Worm (Caenorhabditis elegans) whole organism, L4 larva: ENCODE measurements around the gene F59B2.14.

Experiments used
- R02D3.7 ChIP-seq: fragments of 150-350 bp; sonication (generic microtip); optimal IDR thresholded peaks from 3 replicates; lab custom pipeline; 2014; ENCODE audit warnings: missing biosample characterization, missing genetic modification characterization
- T20F7.1 ChIP-seq: fragments of 200-800 bp; sonication (Bioruptor generic); optimal IDR thresholded peaks from 2 replicates; lab custom pipeline; 2018; ENCODE audit warnings: mild to moderate bottlenecking, missing genetic modification characterization, missing compliant biosample characterization
- Y5F2A.4 ChIP-seq: fragments of 200-800 bp; sonication (Bioruptor generic); optimal IDR thresholded peaks from 2 replicates; lab custom pipeline; 2018; ENCODE audit warnings: mild to moderate bottlenecking, missing genetic modification characterization, missing compliant biosample characterization
- ama-1 ChIP-seq: fragments of 150-350 bp; optimal IDR thresholded peaks from 2 replicates; lab custom pipeline; 2014; ENCODE audit warnings: inconsistent platforms, mixed read lengths
- attf-4 ChIP-seq: sonication (generic microtip); optimal IDR thresholded peaks from 3 replicates; lab custom pipeline; 2017; ENCODE audit warnings: missing biosample characterization, missing genetic modification characterization
- ceh-20 ChIP-seq: fragments of 200-800 bp; sonication (Bioruptor generic); IDR thresholded peaks from 2 replicates; pipeline ENCODE4 v1.3.6; 2022; ENCODE audit warnings: missing genetic modification reagents, missing genetic modification characterization, missing compliant biosample characterization
- ceh-82 ChIP-seq: sonication (generic microtip); optimal IDR thresholded peaks from 2 replicates; lab custom pipeline; 2017; ENCODE audit warnings: missing biosample characterization, missing genetic modification characterization
- ctbp-1 ChIP-seq: fragments of 200-800 bp; sonication (Bioruptor generic); IDR thresholded peaks from 2 replicates; pipeline ENCODE4 v1.3.6; 2022; ENCODE audit warnings: missing genetic modification reagents, missing genetic modification characterization, missing compliant biosample characterization
- daf-16 ChIP-seq, 3 experiments: sonication (generic microtip); optimal IDR thresholded peaks; 2 replicates each; lab custom pipeline; 2016 to 2017; ENCODE audit warnings: missing genetic modification characterization in 3 of 3, missing genetic modification reagents in 3 of 3, mild to moderate bottlenecking in 2 of 3, missing compliant biosample characterization in 2 of 3, missing biosample characterization in 1 of 3, moderate library complexity in 1 of 3
- dmd-6 ChIP-seq: fragments of 200-800 bp; sonication (Bioruptor generic); IDR thresholded peaks from 2 replicates; pipeline ENCODE4 v1.3.6; 2022; ENCODE audit warnings: missing genetic modification reagents, missing genetic modification characterization, missing compliant biosample characterization
- dmd-9 ChIP-seq: fragments of 200-800 bp; sonication (Bioruptor generic); IDR thresholded peaks from 2 replicates; pipeline ENCODE4 v1.3.6; 2022; ENCODE audit warnings: missing genetic modification reagents, missing genetic modification characterization, missing compliant biosample characterization
- dve-1 ChIP-seq: sonication (generic microtip); optimal IDR thresholded peaks from 2 replicates; lab custom pipeline; 2017; ENCODE audit warnings: antibody characterized with exemption, mild to moderate bottlenecking, missing genetic modification characterization, missing compliant biosample characterization; ENCODE audit not compliant: insufficient read depth
- egl-27 ChIP-seq: sonication (generic microtip); optimal IDR thresholded peaks from 3 replicates; lab custom pipeline; 2017; ENCODE audit warnings: missing biosample characterization, missing genetic modification reagents, missing genetic modification characterization
- fkh-10 ChIP-seq: fragments of 150-350 bp; optimal IDR thresholded peaks from 2 replicates; lab custom pipeline; 2014; ENCODE audit warnings: missing biosample characterization, missing genetic modification reagents, missing genetic modification characterization
- hlh-11 ChIP-seq: fragments of 200-800 bp; sonication (Bioruptor generic); optimal IDR thresholded peaks from 2 replicates; lab custom pipeline; 2018; ENCODE audit warnings: mild to moderate bottlenecking, missing genetic modification characterization, missing compliant biosample characterization
- hlh-30 ChIP-seq: sonication (generic microtip); optimal IDR thresholded peaks from 2 replicates; lab custom pipeline; 2017; ENCODE audit warnings: antibody characterized with exemption, mild to moderate bottlenecking, missing genetic modification characterization, missing compliant biosample characterization; ENCODE audit not compliant: insufficient read depth
- jun-1 ChIP-seq: fragments of 150-350 bp; optimal IDR thresholded peaks from 2 replicates; lab custom pipeline; 2014; ENCODE audit warnings: missing biosample characterization, missing genetic modification reagents, missing genetic modification characterization
- madf-5 ChIP-seq, 2 experiments: fragments of 200-800 bp; sonication (Bioruptor generic); IDR thresholded peaks; 2 replicates each; pipeline ENCODE4 v1.3.6; 2022; ENCODE audit warnings: missing compliant biosample characterization in 2 of 2, missing genetic modification characterization in 2 of 2
- madf-9 ChIP-seq: fragments of 200-800 bp; sonication (Bioruptor generic); conservative IDR thresholded peaks from 2 replicates; pipeline ENCODE4 v1.3.6; 2022; ENCODE audit warnings: missing genetic modification reagents, missing genetic modification characterization, missing compliant biosample characterization
- mdt-29 ChIP-seq: fragments of 200-800 bp; sonication (Bioruptor generic); IDR thresholded peaks from 2 replicates; pipeline ENCODE4 v1.3.6; 2022; ENCODE audit warnings: missing genetic modification reagents, missing genetic modification characterization, missing compliant biosample characterization
- mxl-2 ChIP-seq: fragments of 200-800 bp; sonication (Bioruptor generic); conservative IDR thresholded peaks from 2 replicates; pipeline ENCODE4 v1.3.6; 2022; ENCODE audit warnings: missing genetic modification reagents, missing genetic modification characterization, missing compliant biosample characterization
- nhr-102 ChIP-seq: sonication (generic microtip); optimal IDR thresholded peaks from 2 replicates; lab custom pipeline; 2016; ENCODE audit warnings: mild to moderate bottlenecking, missing genetic modification characterization, moderate library complexity, missing compliant biosample characterization
- nhr-111 ChIP-seq: fragments of 200-800 bp; sonication (Bioruptor generic); optimal IDR thresholded peaks from 2 replicates; lab custom pipeline; 2018; ENCODE audit warnings: mild to moderate bottlenecking, missing genetic modification characterization, missing compliant biosample characterization
- nhr-25 ChIP-seq: sonication (generic microtip); optimal IDR thresholded peaks from 2 replicates; lab custom pipeline; 2017; ENCODE audit warnings: missing genetic modification characterization, mild to moderate bottlenecking, missing compliant biosample characterization, antibody characterized with exemption, moderate library complexity, borderline replicate concordance; ENCODE audit not compliant: insufficient read depth
- nhr-28 ChIP-seq: fragments of 150-350 bp; optimal IDR thresholded peaks from 2 replicates; lab custom pipeline; 2014; ENCODE audit warnings: missing biosample characterization, missing genetic modification characterization
- nhr-48 ChIP-seq: sonication (generic microtip); optimal IDR thresholded peaks from 2 replicates; lab custom pipeline; 2016; ENCODE audit warnings: mild to moderate bottlenecking, missing genetic modification characterization, missing compliant biosample characterization
- nhr-6 ChIP-seq: fragments of 150-350 bp; optimal IDR thresholded peaks from 2 replicates; lab custom pipeline; 2014; ENCODE audit warnings: missing biosample characterization, missing genetic modification characterization
- nhr-77 ChIP-seq: fragments of 150-350 bp; optimal IDR thresholded peaks from 2 replicates; lab custom pipeline; 2014; ENCODE audit warnings: missing biosample characterization, missing genetic modification characterization
- pha-4 ChIP-seq, 2 experiments: fragments of 150-350 bp in 1 of 2; fragments of 200-800 bp in 1 of 2; sonication (Bioruptor generic) in 1 of 2; IDR thresholded peaks in 1 of 2; optimal IDR thresholded peaks in 1 of 2; 2 replicates each; pipeline versions ENCODE4 v1.3.6 to Lab custom; 2014 to 2022; ENCODE audit warnings: missing genetic modification characterization in 2 of 2, missing genetic modification reagents in 2 of 2, missing biosample characterization in 1 of 2, missing compliant biosample characterization in 1 of 2
- php-3 ChIP-seq: fragments of 200-800 bp; sonication (Bioruptor generic); IDR thresholded peaks from 2 replicates; pipeline ENCODE4 v1.3.6; 2022; ENCODE audit warnings: missing genetic modification reagents, missing genetic modification characterization, missing compliant biosample characterization
- pqm-1 ChIP-seq: sonication (generic microtip); optimal IDR thresholded peaks from 2 replicates; lab custom pipeline; 2017; ENCODE audit warnings: missing biosample characterization, missing genetic modification characterization
- saeg-2 ChIP-seq: fragments of 200-800 bp; sonication (Bioruptor generic); IDR thresholded peaks from 2 replicates; pipeline ENCODE4 v1.3.6; 2022; ENCODE audit warnings: missing genetic modification reagents, missing genetic modification characterization, missing compliant biosample characterization
- spr-1 ChIP-seq: sonication (generic microtip); optimal IDR thresholded peaks from 2 replicates; lab custom pipeline; 2016; ENCODE audit warnings: mild to moderate bottlenecking, missing genetic modification characterization, missing compliant biosample characterization
- tra-1 ChIP-seq: fragments of 200-800 bp; sonication (Bioruptor generic); IDR thresholded peaks from 2 replicates; pipeline ENCODE4 v1.3.6; 2022; ENCODE audit warnings: missing genetic modification reagents, missing genetic modification characterization, missing compliant biosample characterization
- unc-130 ChIP-seq: sonication (generic microtip); optimal IDR thresholded peaks from 2 replicates; lab custom pipeline; 2016; ENCODE audit warnings: missing genetic modification reagents, missing genetic modification characterization, missing compliant biosample characterization
- ztf-7 ChIP-seq: fragments of 150-350 bp; optimal IDR thresholded peaks from 2 replicates; lab custom pipeline; 2014; ENCODE audit warnings: missing biosample characterization, missing genetic modification characterization

F59B2.14 gene

ce11 chrIII:9035037-9035436 is 12.6 kb upstream of the F59B2.14 start:
- peak; percentile 87 for TF ChIP-seq php-3 (GFP tag; lab: Robert Waterston, UW)
- no peak for TF ChIP-seq daf-16 (GFP tag; optimal IDR thresholded peaks at IDR 0.05; lab: Kevin White, UChicago)
- peak; percentile 66 for TF ChIP-seq daf-16 (tag; optimal IDR thresholded peaks at IDR 0.05; lab: Kevin White, UChicago)
- TF ChIP-seq tra-1: 0 out of 2 replicates have a peak, but pooled peaks have one; percentile 23
- no peak for TF ChIP-seq ztf-7
- peak; percentile 53 for TF ChIP-seq dmd-6 (GFP tag; lab: Robert Waterston, UW)
- peak; percentile 83 for TF ChIP-seq dve-1 (tag; lab: Kevin White, UChicago)
- TF ChIP-seq nhr-25 (tag; lab: Kevin White, UChicago): no peak
- TF ChIP-seq hlh-11 (tag; lab: Kevin White, UChicago): peak; percentile 46
- no peak for TF ChIP-seq T20F7.1 (GFP tag; lab: Kevin White, UChicago)
- peak; percentile 46 for TF ChIP-seq nhr-28
- TF ChIP-seq pqm-1 (tag; lab: Kevin White, UChicago): peak; percentile 88

ce11 chrIII:9034133-9034532 is 11.7 kb upstream of the F59B2.14 start:
- TF ChIP-seq dmd-6 (GFP tag; lab: Robert Waterston, UW) (0 out of 2 replicates have a peak, but pooled peaks have one; percentile 27), Y5F2A.4 (GFP tag; lab: Kevin White, UChicago) (no peak)

- TF ChIP-seq jun-1 (tag; lab: Kevin White, UChicago) (no peak), spr-1 (tag; lab: Kevin White, UChicago) (no peak), unc-130 (GFP tag; lab: Kevin White, UChicago) (no peak), R02D3.7 (no peak), pqm-1 (tag; lab: Kevin White, UChicago) (peak; percentile 54), nhr-6 (no peak), ctbp-1 (GFP tag; lab: Robert Waterston, UW) (no peak), attf-4 (tag; lab: Kevin White, UChicago) (no peak), nhr-28 (peak; percentile 13), mdt-29 (GFP tag; lab: Robert Waterston, UW) (no peak), dve-1 (tag; lab: Kevin White, UChicago) (peak; percentile 15), dmd-9 (no peak), daf-16 (GFP tag; optimal IDR thresholded peaks at IDR 0.05; lab: Kevin White, UChicago) (no peak), daf-16 (tag; optimal IDR thresholded peaks at IDR 0.05; lab: Kevin White, UChicago) (peak; percentile 61), nhr-77 (tag; lab: Kevin White, UChicago) (peak; percentile 16), ceh-82 (tag; lab: Kevin White, UChicago) (no peak), nhr-111 (GFP tag; lab: Kevin White, UChicago) (no peak), hlh-30 (tag; lab: Kevin White, UChicago) (peak; percentile 10)
These were observed 8.4 kb upstream of the F59B2.14 start for ce11 chrIII:9030818-9031217.

- TF ChIP-seq saeg-2: no peak
- no peak for TF ChIP-seq madf-5 (GFP tag; IDR thresholded peaks at IDR 0.05; lab: Robert Waterston, UW)
- TF ChIP-seq pqm-1 (tag; lab: Kevin White, UChicago): no peak
- no peak for TF ChIP-seq madf-9
- no peak for TF ChIP-seq mxl-2 (GFP tag; lab: Robert Waterston, UW)
- TF ChIP-seq ama-1: no peak
- no peak for TF ChIP-seq fkh-10 (GFP tag; lab: Kevin White, UChicago)
- TF ChIP-seq ceh-20 (GFP tag; lab: Robert Waterston, UW): no peak
- TF ChIP-seq nhr-48 (tag; lab: Kevin White, UChicago): no peak
- TF ChIP-seq nhr-102 (tag; lab: Kevin White, UChicago): no peak
- TF ChIP-seq egl-27 (tag; lab: Kevin White, UChicago): no peak
- TF ChIP-seq pha-4 (GFP tag; IDR thresholded peaks at IDR 0.05; lab: Robert Waterston, UW): no peak
- no peak for TF ChIP-seq pha-4 (tag; optimal IDR thresholded peaks at IDR 0.05; lab: Kevin White, UChicago)
- TF ChIP-seq, all 104 proteins: peak for 0
These were observed 4.5 kb upstream of the F59B2.14 start, which contains the start of gene F59B2.13 for ce11 chrIII:9026951-9027350. Gene F59B2.13, minus strand, starts transcription at chrIII:9027051.
